Fruit fly (Drosophila melanogaster) whole organism, prepupa: ENCODE measurements around the gene CG14174.

ENCODE experiments used
- Blimp-1 ChIP-seq: fragments of 200-800 bp; sonication (Bioruptor generic); optimal IDR thresholded peaks from 3 replicates; lab custom pipeline; 2017; ENCODE audit warnings: missing biosample characterization, missing genetic modification characterization, mild to moderate bottlenecking, moderate library complexity, missing genetic modification reagents
- CG10631 ChIP-seq: fragments of 200-800 bp; sonication (Bioruptor generic); optimal IDR thresholded peaks from 2 replicates; lab custom pipeline; 2016; ENCODE audit warnings: missing biosample characterization, missing genetic modification characterization
- CG11294 ChIP-seq: fragments of 200-800 bp; sonication (Bioruptor generic); IDR thresholded peaks from 2 replicates; pipeline ENCODE4 v1.3.6; 2022; ENCODE audit warnings: missing biosample characterization, missing genetic modification characterization
- CG11762 ChIP-seq: fragments of 200-800 bp; sonication (Bioruptor generic); optimal IDR thresholded peaks from 3 replicates; lab custom pipeline; 2016; ENCODE audit warnings: missing biosample characterization, missing genetic modification characterization; ENCODE audit not compliant: insufficient read depth
- CG11902 ChIP-seq: fragments of 200-800 bp; sonication (Bioruptor generic); optimal IDR thresholded peaks from 3 replicates; lab custom pipeline; 2016; ENCODE audit warnings: missing biosample characterization, missing genetic modification characterization
- CG15336 ChIP-seq: fragments of 200-800 bp; sonication (Bioruptor generic); IDR thresholded peaks from 2 replicates; pipeline ENCODE4 v1.3.6; 2022; ENCODE audit warnings: missing biosample characterization, missing genetic modification characterization
- CG1621 ChIP-seq: fragments of 200-800 bp; sonication (Bioruptor generic); optimal IDR thresholded peaks from 3 replicates; lab custom pipeline; 2018; ENCODE audit warnings: missing biosample characterization, mild to moderate bottlenecking, missing genetic modification characterization
- CG16779 ChIP-seq: fragments of 200-800 bp; sonication (Bioruptor generic); optimal IDR thresholded peaks from 3 replicates; lab custom pipeline; 2017; ENCODE audit warnings: missing biosample characterization, mild to moderate bottlenecking, missing genetic modification characterization
- CG3032 ChIP-seq: fragments of 200-800 bp; optimal IDR thresholded peaks from 2 replicates; lab custom pipeline; 2019; ENCODE audit warnings: missing biosample characterization, mild to moderate bottlenecking, missing genetic modification characterization, moderate library complexity
- CG31627 ChIP-seq: fragments of 200-800 bp; sonication (Bioruptor generic); optimal IDR thresholded peaks from 3 replicates; lab custom pipeline; 2016; ENCODE audit warnings: missing biosample characterization, missing genetic modification characterization
- CG3919 ChIP-seq: fragments of 200-800 bp; sonication (Bioruptor generic); optimal IDR thresholded peaks from 3 replicates; lab custom pipeline; 2016; ENCODE audit warnings: missing biosample characterization, missing genetic modification characterization
- CG4318 ChIP-seq: fragments of 200-800 bp; sonication (Bioruptor generic); optimal IDR thresholded peaks from 3 replicates; lab custom pipeline; 2017; ENCODE audit warnings: missing biosample characterization, mild to moderate bottlenecking, missing genetic modification characterization
- CG6163 ChIP-seq: fragments of 200-800 bp; sonication (Bioruptor generic); IDR thresholded peaks from 3 replicates; pipeline ENCODE4 v1.3.6; 2022; ENCODE audit warnings: missing biosample characterization, missing genetic modification characterization
- CG6276 ChIP-seq: fragments of 200-800 bp; sonication (Bioruptor generic); optimal IDR thresholded peaks from 2 replicates; lab custom pipeline; 2017; ENCODE audit warnings: missing biosample characterization, mild to moderate bottlenecking, missing genetic modification characterization
- CG6792 ChIP-seq: fragments of 200-800 bp; sonication (Bioruptor generic); optimal IDR thresholded peaks from 3 replicates; lab custom pipeline; 2016; ENCODE audit warnings: missing biosample characterization, missing genetic modification characterization
- CG6808 ChIP-seq: fragments of 200-800 bp; sonication (Bioruptor generic); optimal IDR thresholded peaks from 3 replicates; lab custom pipeline; 2017; ENCODE audit warnings: missing biosample characterization, missing genetic modification characterization, mild to moderate bottlenecking, moderate library complexity, missing genetic modification reagents
- CG7368 ChIP-seq: fragments of 200-800 bp; sonication (Bioruptor generic); optimal IDR thresholded peaks from 3 replicates; lab custom pipeline; 2016; ENCODE audit warnings: missing biosample characterization, missing genetic modification characterization
- CG8119 ChIP-seq: fragments of 200-800 bp; sonication (Bioruptor generic); IDR thresholded peaks from 3 replicates; pipeline ENCODE4 v1.3.6; 2022; ENCODE audit warnings: missing biosample characterization, missing genetic modification characterization
- CG8632 ChIP-seq: fragments of 200-800 bp; sonication (Bioruptor generic); optimal IDR thresholded peaks from 3 replicates; lab custom pipeline; 2016; ENCODE audit warnings: missing biosample characterization, missing genetic modification characterization
- Eip75B ChIP-seq: fragments of 200-800 bp; sonication (Bioruptor generic); optimal IDR thresholded peaks from 3 replicates; lab custom pipeline; 2016; ENCODE audit warnings: missing biosample characterization, missing genetic modification characterization
- Eip93F ChIP-seq: fragments of 200-800 bp; sonication (Bioruptor generic); optimal IDR thresholded peaks from 2 replicates; lab custom pipeline; 2016; ENCODE audit warnings: missing biosample characterization, mild to moderate bottlenecking, missing genetic modification characterization
- Ets21C ChIP-seq: fragments of 200-800 bp; sonication (Bioruptor generic); optimal IDR thresholded peaks from 3 replicates; lab custom pipeline; 2016; ENCODE audit warnings: missing biosample characterization, missing genetic modification characterization
- Ets96B ChIP-seq: fragments of 200-800 bp; optimal IDR thresholded peaks from 2 replicates; lab custom pipeline; 2019; ENCODE audit warnings: missing biosample characterization, mild to moderate bottlenecking, missing genetic modification characterization, moderate library complexity
- Gug ChIP-seq: fragments of 200-800 bp; sonication (Bioruptor generic); IDR thresholded peaks from 2 replicates; pipeline ENCODE4 v1.3.6; 2022; ENCODE audit warnings: missing biosample characterization, missing genetic modification characterization
- Hr39 ChIP-seq: fragments of 200-800 bp; sonication (Bioruptor generic); optimal IDR thresholded peaks from 2 replicates; lab custom pipeline; 2016; ENCODE audit warnings: missing biosample characterization, missing genetic modification characterization
- Hr4 ChIP-seq: fragments of 200-800 bp; sonication (Bioruptor generic); optimal IDR thresholded peaks from 3 replicates; lab custom pipeline; 2016; ENCODE audit warnings: missing biosample characterization, missing genetic modification characterization
- Lpt ChIP-seq: fragments of 200-800 bp; sonication (Bioruptor generic); optimal IDR thresholded peaks from 3 replicates; lab custom pipeline; 2016; ENCODE audit warnings: missing biosample characterization, missing genetic modification characterization
- Met ChIP-seq: fragments of 200-800 bp; sonication (Bioruptor generic); optimal IDR thresholded peaks from 3 replicates; lab custom pipeline; 2016; ENCODE audit warnings: missing biosample characterization, missing genetic modification characterization
- OdsH ChIP-seq: fragments of 200-800 bp; sonication (Bioruptor generic); optimal IDR thresholded peaks from 3 replicates; lab custom pipeline; 2016; ENCODE audit warnings: missing biosample characterization, missing genetic modification characterization
- Sox102F ChIP-seq: fragments of 200-800 bp; sonication (Bioruptor generic); optimal IDR thresholded peaks from 2 replicates; lab custom pipeline; 2016; ENCODE audit warnings: missing biosample characterization, mild to moderate bottlenecking, missing genetic modification characterization
- Sox14 ChIP-seq: fragments of 200-800 bp; sonication (Bioruptor generic); optimal IDR thresholded peaks from 3 replicates; lab custom pipeline; 2016; ENCODE audit warnings: missing biosample characterization, missing genetic modification characterization
- acj6 ChIP-seq: fragments of 200-800 bp; sonication (Bioruptor generic); optimal IDR thresholded peaks from 3 replicates; lab custom pipeline; 2016; ENCODE audit warnings: missing biosample characterization, missing genetic modification characterization
- cyc ChIP-seq: fragments of 200-800 bp; sonication (Bioruptor generic); optimal IDR thresholded peaks from 3 replicates; lab custom pipeline; 2016; ENCODE audit warnings: missing biosample characterization, missing genetic modification characterization
- dac ChIP-seq: fragments of 200-800 bp; sonication (Bioruptor generic); optimal IDR thresholded peaks from 2 replicates; lab custom pipeline; 2017; ENCODE audit warnings: missing biosample characterization, mild to moderate bottlenecking, missing genetic modification characterization
- dsx ChIP-seq: fragments of 200-800 bp; optimal IDR thresholded peaks from 3 replicates; lab custom pipeline; 2019; ENCODE audit warnings: missing biosample characterization, mild to moderate bottlenecking, missing genetic modification characterization, moderate library complexity; ENCODE audit not compliant: poor library complexity, severe bottlenecking
- eg ChIP-seq: fragments of 200-800 bp; sonication (Bioruptor generic); IDR thresholded peaks from 3 replicates; pipeline ENCODE4 v1.3.6; 2022; ENCODE audit warnings: missing biosample characterization, missing genetic modification characterization
- esn ChIP-seq: fragments of 200-800 bp; sonication (Bioruptor generic); optimal IDR thresholded peaks from 2 replicates; lab custom pipeline; 2016; ENCODE audit warnings: missing biosample characterization, mild to moderate bottlenecking, missing genetic modification characterization, moderate library complexity
- fd59A ChIP-seq: fragments of 200-800 bp; sonication (Bioruptor generic); optimal IDR thresholded peaks from 2 replicates; lab custom pipeline; 2017; ENCODE audit warnings: missing biosample characterization, mild to moderate bottlenecking, missing genetic modification characterization, missing genetic modification reagents
- fd85E ChIP-seq: fragments of 200-800 bp; sonication (Bioruptor generic); optimal IDR thresholded peaks from 3 replicates; lab custom pipeline; 2016; ENCODE audit warnings: missing biosample characterization, missing genetic modification characterization
- fkh ChIP-seq: fragments of 200-800 bp; sonication (Bioruptor generic); optimal IDR thresholded peaks from 3 replicates; lab custom pipeline; 2017; ENCODE audit warnings: missing biosample characterization, mild to moderate bottlenecking, missing genetic modification characterization, moderate library complexity
- pdm3 ChIP-seq: fragments of 200-800 bp; sonication (Bioruptor generic); optimal IDR thresholded peaks from 3 replicates; lab custom pipeline; 2016; ENCODE audit warnings: missing biosample characterization, missing genetic modification characterization
- salr ChIP-seq, 2 experiments: fragments of 200-800 bp; sonication (Bioruptor generic); optimal IDR thresholded peaks; 3 replicates each; lab custom pipeline; 2016 to 2018; ENCODE audit warnings: missing biosample characterization in 2 of 2, missing genetic modification characterization in 2 of 2, mild to moderate bottlenecking in 1 of 2
- spab ChIP-seq: fragments of 200-800 bp; sonication (Bioruptor generic); optimal IDR thresholded peaks from 2 replicates; lab custom pipeline; 2017; ENCODE audit warnings: missing biosample characterization, mild to moderate bottlenecking, missing genetic modification characterization, missing genetic modification reagents
- ss ChIP-seq, 2 experiments: fragments of 200-800 bp; sonication (Bioruptor generic); optimal IDR thresholded peaks; 2 replicates in 1 of 2; 3 replicates in 1 of 2; lab custom pipeline; 2017 to 2018; ENCODE audit warnings: mild to moderate bottlenecking in 2 of 2, missing biosample characterization in 2 of 2, missing genetic modification characterization in 2 of 2, moderate library complexity in 1 of 2
- svp ChIP-seq: fragments of 200-800 bp; sonication (Bioruptor generic); peaks from one replicate; lab custom pipeline; 2016; ENCODE audit warnings: missing biosample characterization, missing genetic modification characterization
- topi ChIP-seq: fragments of 200-800 bp; sonication (Bioruptor generic); optimal IDR thresholded peaks from 3 replicates; lab custom pipeline; 2016; ENCODE audit warnings: missing biosample characterization, missing genetic modification characterization
- vri ChIP-seq: fragments of 200-800 bp; sonication (Bioruptor generic); optimal IDR thresholded peaks from 3 replicates; lab custom pipeline; 2016; ENCODE audit warnings: missing biosample characterization, mild to moderate bottlenecking, missing genetic modification characterization

Gene CG14174

DNA sequence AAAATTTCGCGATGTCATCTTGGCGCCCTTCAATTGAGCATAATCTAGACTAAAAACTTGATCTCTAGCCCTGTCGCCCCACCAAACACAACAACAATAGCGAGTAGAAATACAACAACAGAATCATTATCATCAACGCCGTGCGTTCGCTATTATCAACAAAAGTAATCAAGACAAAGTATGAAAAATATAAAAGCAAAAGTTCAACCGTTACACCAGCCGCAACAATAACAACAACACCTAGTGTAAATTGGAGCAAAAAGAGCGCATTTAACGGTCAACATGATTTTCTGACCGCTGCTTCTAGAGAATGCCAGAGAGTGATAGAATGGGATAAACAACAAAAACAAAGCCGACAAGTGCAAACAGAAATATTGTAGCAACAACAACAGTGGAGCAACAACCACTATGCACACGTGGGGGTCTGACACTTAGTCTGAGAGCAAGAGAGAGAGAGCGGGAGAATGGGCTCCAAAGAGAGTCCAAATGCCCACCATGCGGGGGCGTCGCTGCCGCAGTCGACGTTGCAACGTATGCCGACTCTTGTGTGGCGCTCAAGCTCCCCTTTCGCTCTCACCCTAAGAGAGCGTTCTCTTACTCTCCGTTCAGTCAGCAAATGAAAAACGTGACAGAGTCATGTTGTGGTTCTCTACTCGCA is 26.8 kb upstream of the CG14174 start:
- no peak for TF ChIP-seq Met
- no peak for TF ChIP-seq pdm3 (GFP tag; lab: Kevin White, UChicago)
- TF ChIP-seq Hr4 (GFP tag; lab: Kevin White, UChicago) = no peak
- no peak for TF ChIP-seq CG1621 (tag; lab: Kevin White, UChicago)
- no peak for TF ChIP-seq Eip75B (GFP tag; lab: Kevin White, UChicago)
- TF ChIP-seq dac (GFP tag; lab: Kevin White, UChicago) = no peak
- TF ChIP-seq CG6163 (GFP tag; lab: Robert Waterston, UW) = peak; percentile 7; the same call in 1 of the 3 replicates
- no peak for TF ChIP-seq CG11762 (GFP tag; lab: Kevin White, UChicago)
- TF ChIP-seq CG16779 (tag; lab: Kevin White, UChicago) = no peak
- no peak for TF ChIP-seq Hr39 (GFP tag; lab: Kevin White, UChicago)
- no peak for TF ChIP-seq Ets21C (GFP tag; lab: Kevin White, UChicago)
- no peak for TF ChIP-seq Gug
- TF ChIP-seq topi (GFP tag; lab: Kevin White, UChicago) = no peak
- no peak for TF ChIP-seq Eip93F (GFP tag; lab: Kevin White, UChicago)
- no peak for TF ChIP-seq ss (GFP tag; optimal IDR thresholded peaks at IDR 0.05; lab: Kevin White, UChicago)
- no peak for TF ChIP-seq salr (GFP tag; optimal IDR thresholded peaks at IDR 0.05; lab: Kevin White, UChicago)
- no peak for TF ChIP-seq cyc
- peak; percentile 46 for TF ChIP-seq dsx (GFP tag; lab: Kevin White, UChicago)
- no peak for TF ChIP-seq Ets96B (tag; lab: Kevin White, UChicago)
- no peak for TF ChIP-seq CG7368
- no peak for TF ChIP-seq CG6792 (GFP tag; lab: Kevin White, UChicago)
- TF ChIP-seq svp = peak; percentile 84
- TF ChIP-seq acj6 = no peak
- TF ChIP-seq CG15336 = no peak
- TF ChIP-seq fkh (GFP tag; lab: Kevin White, UChicago) = peak; percentile 84
- TF ChIP-seq CG6808 (GFP tag; lab: Kevin White, UChicago) = no peak
- TF ChIP-seq esn (GFP tag; lab: Kevin White, UChicago) = no peak
- TF ChIP-seq CG3032 (tag; lab: Kevin White, UChicago) = no peak
- no peak for TF ChIP-seq OdsH (GFP tag; lab: Kevin White, UChicago)
- TF ChIP-seq CG11294 (GFP tag; lab: Robert Waterston, UW) = no peak
- no peak for TF ChIP-seq CG31627 (GFP tag; lab: Kevin White, UChicago)

DNA sequence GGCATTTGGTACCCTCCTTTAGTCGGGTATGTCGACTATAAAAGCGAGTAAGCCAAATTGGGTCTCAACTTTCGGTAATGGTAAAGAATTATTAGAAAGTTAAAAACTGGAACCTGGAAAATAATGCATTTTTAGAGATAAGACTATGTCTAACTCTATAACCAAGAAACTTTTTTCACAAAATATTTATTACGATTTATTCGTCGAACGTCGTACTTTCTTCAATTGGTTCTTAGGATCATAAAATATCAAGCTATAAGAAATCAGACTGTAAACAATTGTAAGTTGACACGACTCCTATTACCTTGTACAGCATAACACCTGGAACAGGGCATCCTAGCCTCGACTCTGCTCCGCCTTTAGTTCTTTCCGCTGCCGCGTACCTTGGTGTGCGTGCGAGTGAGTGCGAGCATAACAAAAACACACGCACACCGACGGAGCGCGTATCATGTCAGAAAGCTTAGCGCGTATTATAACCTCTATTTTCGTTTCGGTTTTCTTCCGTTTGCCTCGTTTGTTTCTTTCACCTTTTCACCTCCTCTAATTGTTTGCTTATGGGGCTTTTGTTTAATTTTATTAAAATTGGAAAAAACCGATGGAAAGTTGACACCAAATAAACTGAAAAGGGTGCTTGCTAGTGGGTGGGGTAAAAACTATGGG is 26.1 kb upstream of the CG14174 start:
- TF ChIP-seq CG10631 (GFP tag; lab: Kevin White, UChicago) (peak; percentile 96), fd59A (GFP tag; lab: Kevin White, UChicago) (peak; percentile 95), spab (peak; percentile 95), vri (GFP tag; lab: Kevin White, UChicago) (peak; percentile 84), svp (peak; percentile 99), fd85E (peak; percentile 64), CG31627 (GFP tag; lab: Kevin White, UChicago) (peak; percentile 96), CG8119 (GFP tag; lab: Robert Waterston, UW) (peak; percentile 86), Hr39 (GFP tag; lab: Kevin White, UChicago) (peak; percentile 97), CG4318 (GFP tag; lab: Kevin White, UChicago) (peak; percentile 96), Sox14 (GFP tag; lab: Kevin White, UChicago) (peak; percentile 97), ss (GFP tag; optimal IDR thresholded peaks at IDR 0.05; lab: Kevin White, UChicago) (peak; percentile 88 to 94), CG11902 (peak; percentile 93), Blimp-1 (GFP tag; lab: Kevin White, UChicago) (peak; percentile 86), CG7368 (peak; percentile 86), OdsH (GFP tag; lab: Kevin White, UChicago) (peak; percentile 96), CG1621 (tag; lab: Kevin White, UChicago) (peak; percentile 78), CG3919 (GFP tag; lab: Kevin White, UChicago) (peak; percentile 96), Eip93F (GFP tag; lab: Kevin White, UChicago) (peak; percentile 77), eg (peak; percentile 83; the same call in 2 of the 3 replicates), fkh (GFP tag; lab: Kevin White, UChicago) (peak; percentile 78), CG8632 (GFP tag; lab: Kevin White, UChicago) (peak; percentile 94), Lpt (GFP tag; lab: Kevin White, UChicago) (peak; percentile 91), CG6276 (GFP tag; lab: Kevin White, UChicago) (peak; percentile 93), CG11294 (GFP tag; lab: Robert Waterston, UW) (peak; percentile 81), acj6 (peak; percentile 95), Sox102F (GFP tag; lab: Kevin White, UChicago) (peak; percentile 95), CG16779 (tag; lab: Kevin White, UChicago) (peak; percentile 80)
